Fruit fly (Drosophila melanogaster): ENCODE results near the gene unc-45.

DNA sequence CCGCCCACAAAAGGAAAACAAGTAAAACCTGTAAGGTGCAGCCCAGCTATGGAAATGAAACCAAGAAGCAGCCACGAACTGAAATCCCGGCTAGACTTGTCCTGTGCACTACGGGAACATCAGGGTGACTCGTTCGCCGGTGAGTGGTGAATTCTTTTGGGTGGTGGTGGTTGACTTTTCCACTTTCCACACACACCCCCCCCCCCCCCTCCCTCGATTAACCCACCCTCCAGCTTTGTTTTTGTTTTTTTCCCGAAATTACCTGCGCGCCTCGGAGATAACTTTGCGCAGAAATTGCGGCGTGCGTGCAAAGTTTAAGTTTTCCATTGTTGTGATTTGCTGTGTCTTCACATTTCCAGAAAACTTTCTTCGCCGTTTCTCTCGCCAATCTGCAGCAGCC, 6.6 kb upstream of the unc-45 start:
- no peak for TF ChIP-seq CG8478 (optimal IDR thresholded peaks at IDR 0.05)
- no peak for TF ChIP-seq CTCF (optimal IDR thresholded peaks at IDR 0.05)

Data from S2 (cell line).